Worm (Caenorhabditis elegans): Measurements from ENCODE around the gene gpx-2.

ce11 chrII:14818376-14818775 is 48.2 kb upstream of the gpx-2 start, which contains the start of gene nhr-61:
- no peak for TF ChIP-seq aly-2 (tag; optimal IDR thresholded peaks at IDR 0.05)
- no peak for TF ChIP-seq ceh-16 (tag; optimal IDR thresholded peaks at IDR 0.05)
- TF ChIP-seq hmg-11 (tag; optimal IDR thresholded peaks at IDR 0.05), result no peak

Measured in whole organism, L3 larva.